Fruit fly (Drosophila melanogaster) whole organism, embryonic: ENCODE data around the gene Dscam3.

Experiments used
- Ada2b ChIP-seq: fragments of 200-800 bp; sonication (Bioruptor generic); IDR thresholded peaks from 2 replicates; pipeline ENCODE4 v1.3.6; 2022; ENCODE audit warnings: missing biosample characterization, missing genetic modification characterization
- Asciz ChIP-seq: fragments of 200-800 bp; sonication (Bioruptor generic); optimal IDR thresholded peaks from 2 replicates; lab custom pipeline; 2017; ENCODE audit warnings: missing biosample characterization, mild to moderate bottlenecking, missing genetic modification characterization, missing genetic modification reagents
- Blimp-1 ChIP-seq: fragments of 200-800 bp; sonication (Bioruptor generic); optimal IDR thresholded peaks from 3 replicates; lab custom pipeline; 2018; ENCODE audit warnings: missing biosample characterization, missing genetic modification characterization, mild to moderate bottlenecking, moderate library complexity, missing genetic modification reagents
- CG10147 ChIP-seq: fragments of 200-800 bp; sonication (Bioruptor generic); optimal IDR thresholded peaks from 2 replicates; lab custom pipeline; 2019; ENCODE audit warnings: missing biosample characterization, mild to moderate bottlenecking, missing genetic modification characterization, moderate library complexity
- CG10565 ChIP-seq: fragments of 200-800 bp; sonication (Bioruptor generic); optimal IDR thresholded peaks from 3 replicates; lab custom pipeline; 2016; ENCODE audit warnings: missing biosample characterization, mild to moderate bottlenecking, missing genetic modification characterization
- CG10654 ChIP-seq: fragments of 200-800 bp; sonication (Bioruptor generic); optimal IDR thresholded peaks from 2 replicates; lab custom pipeline; 2016; ENCODE audit warnings: missing biosample characterization, missing genetic modification characterization
- CG11560 ChIP-seq: fragments of 200-800 bp; sonication (Bioruptor generic); IDR thresholded peaks from 3 replicates; pipeline ENCODE4 v1.3.6; 2022; ENCODE audit warnings: missing biosample characterization, missing genetic modification characterization
- CG13624 ChIP-seq: fragments of 200-800 bp; sonication (Bioruptor generic); optimal IDR thresholded peaks from 2 replicates; lab custom pipeline; 2016; ENCODE audit warnings: missing biosample characterization, missing genetic modification characterization
- CG15073 ChIP-seq: fragments of 200-800 bp; sonication (Bioruptor generic); optimal IDR thresholded peaks from 2 replicates; lab custom pipeline; 2016; ENCODE audit warnings: missing biosample characterization, missing genetic modification characterization
- CG15269 ChIP-seq: fragments of 200-800 bp; sonication (Bioruptor generic); optimal IDR thresholded peaks from 2 replicates; lab custom pipeline; 2018; ENCODE audit warnings: missing biosample characterization, mild to moderate bottlenecking, missing genetic modification characterization, moderate library complexity
- CG16815 ChIP-seq: fragments of 200-800 bp; sonication (Bioruptor generic); optimal IDR thresholded peaks from 3 replicates; lab custom pipeline; 2017; ENCODE audit warnings: missing biosample characterization, mild to moderate bottlenecking, missing genetic modification characterization
- CG16863 ChIP-seq: fragments of 200-800 bp; sonication (Bioruptor generic); optimal IDR thresholded peaks from 3 replicates; lab custom pipeline; 2016; ENCODE audit warnings: missing biosample characterization, missing genetic modification characterization
- CG2875 ChIP-seq: fragments of 200-800 bp; sonication (Bioruptor generic); optimal IDR thresholded peaks from 2 replicates; lab custom pipeline; 2017; ENCODE audit warnings: missing biosample characterization, mild to moderate bottlenecking, missing genetic modification characterization, missing genetic modification reagents
- CG30020 ChIP-seq: fragments of 200-800 bp; optimal IDR thresholded peaks from 2 replicates; lab custom pipeline; 2019; ENCODE audit warnings: missing biosample characterization, mild to moderate bottlenecking, missing genetic modification characterization, moderate library complexity
- CG3065 ChIP-seq: fragments of 200-800 bp; sonication (Bioruptor generic); optimal IDR thresholded peaks from 2 replicates; lab custom pipeline; 2016; ENCODE audit warnings: missing biosample characterization, missing genetic modification characterization
- CG31365 ChIP-seq: fragments of 200-800 bp; sonication (Bioruptor generic); optimal IDR thresholded peaks from 2 replicates; lab custom pipeline; 2018; ENCODE audit warnings: missing biosample characterization, mild to moderate bottlenecking, missing genetic modification characterization
- CG42726 ChIP-seq: fragments of 200-800 bp; sonication (Bioruptor generic); IDR thresholded peaks from 2 replicates; pipeline ENCODE4 v1.3.6; 2022; ENCODE audit warnings: missing biosample characterization, missing genetic modification characterization; ENCODE audit not compliant: partially characterized antibody
- CG4707 ChIP-seq: fragments of 200-800 bp; sonication (Bioruptor generic); optimal IDR thresholded peaks from 2 replicates; lab custom pipeline; 2018; ENCODE audit warnings: missing biosample characterization, mild to moderate bottlenecking, missing genetic modification characterization, moderate library complexity
- CG9727 ChIP-seq: fragments of 200-800 bp; sonication (Bioruptor generic); optimal IDR thresholded peaks from 3 replicates; lab custom pipeline; 2017; ENCODE audit warnings: missing biosample characterization, mild to moderate bottlenecking, missing genetic modification characterization
- CG9817 ChIP-seq: fragments of 200-800 bp; sonication (Bioruptor generic); optimal IDR thresholded peaks from 2 replicates; lab custom pipeline; 2018; ENCODE audit warnings: missing biosample characterization, mild to moderate bottlenecking, missing genetic modification characterization, moderate library complexity
- CG9932 ChIP-seq: fragments of 200-800 bp; sonication (Bioruptor generic); IDR thresholded peaks from 2 replicates; pipeline ENCODE4 v1.3.6; 2022; ENCODE audit warnings: missing biosample characterization, missing genetic modification characterization
- CoRest ChIP-seq: fragments of 200-800 bp; sonication (Bioruptor generic); optimal IDR thresholded peaks from 3 replicates; lab custom pipeline; 2018; ENCODE audit warnings: missing biosample characterization, mild to moderate bottlenecking, missing genetic modification characterization, moderate library complexity
- Dbx ChIP-seq: fragments of 200-800 bp; sonication (Bioruptor generic); IDR thresholded peaks from 3 replicates; pipeline ENCODE4 v1.3.6; 2022; ENCODE audit warnings: missing biosample characterization, missing genetic modification characterization
- E2f1 ChIP-seq: fragments of 200-800 bp; sonication (Bioruptor generic); IDR thresholded peaks from 2 replicates; pipeline ENCODE4 v1.3.6; 2022; ENCODE audit warnings: missing biosample characterization, missing genetic modification characterization
- HLH54F ChIP-seq: fragments of 200-800 bp; sonication (Bioruptor generic); optimal IDR thresholded peaks from 3 replicates; lab custom pipeline; 2016; ENCODE audit warnings: missing biosample characterization, missing genetic modification characterization
- Hr39 ChIP-seq: fragments of >200 bp; optimal IDR thresholded peaks from 2 replicates; lab custom pipeline; 2017
- Hsf ChIP-seq: fragments of 200-800 bp; sonication (Bioruptor generic); optimal IDR thresholded peaks from 3 replicates; lab custom pipeline; 2016; ENCODE audit warnings: missing biosample characterization, missing genetic modification characterization
- MESR4 ChIP-seq: fragments of 200-800 bp; sonication (Bioruptor generic); optimal IDR thresholded peaks from 2 replicates; lab custom pipeline; 2018; ENCODE audit warnings: missing biosample characterization, mild to moderate bottlenecking, missing genetic modification characterization, moderate library complexity
- Meics ChIP-seq: fragments of 200-800 bp; sonication (Bioruptor generic); optimal IDR thresholded peaks from 2 replicates; lab custom pipeline; 2017; ENCODE audit warnings: missing biosample characterization, mild to moderate bottlenecking, missing genetic modification characterization
- NC2α ChIP-seq: fragments of 200-800 bp; sonication (Bioruptor generic); optimal IDR thresholded peaks from 2 replicates; lab custom pipeline; 2016; ENCODE audit warnings: missing biosample characterization, missing genetic modification characterization
- NfI ChIP-seq: fragments of 200-800 bp; sonication (Bioruptor generic); optimal IDR thresholded peaks from 3 replicates; lab custom pipeline; 2018; ENCODE audit warnings: missing biosample characterization, mild to moderate bottlenecking, missing genetic modification characterization, moderate library complexity
- Oli ChIP-seq: fragments of 200-800 bp; sonication (Bioruptor generic); optimal IDR thresholded peaks from 2 replicates; lab custom pipeline; 2018; ENCODE audit warnings: missing biosample characterization, mild to moderate bottlenecking, missing genetic modification characterization, moderate library complexity
- Optix ChIP-seq: fragments of 200-800 bp; sonication (Bioruptor generic); IDR thresholded peaks from 3 replicates; pipeline ENCODE4 v1.3.6; 2022; ENCODE audit warnings: missing biosample characterization, missing genetic modification characterization
- PHDP ChIP-seq: fragments of 200-800 bp; sonication (Bioruptor generic); optimal IDR thresholded peaks from 3 replicates; lab custom pipeline; 2018; ENCODE audit warnings: missing biosample characterization, mild to moderate bottlenecking, missing genetic modification characterization, moderate library complexity
- Sox102F ChIP-seq: fragments of 200-800 bp; sonication (Bioruptor generic); optimal IDR thresholded peaks from 2 replicates; lab custom pipeline; 2018; ENCODE audit warnings: missing biosample characterization, mild to moderate bottlenecking, missing genetic modification characterization, moderate library complexity
- Trl ChIP-seq, 3 experiments: fragments of >200 bp in 2 of 3; fragments of 200-800 bp in 1 of 3; sonication (Bioruptor generic) in 1 of 3; optimal IDR thresholded peaks; 2 replicates in 1 of 3; 3 replicates in 2 of 3; lab custom pipeline; 2016 to 2017; ENCODE audit warnings: missing biosample characterization in 1 of 3, missing genetic modification characterization in 1 of 3
- br ChIP-seq: fragments of >200 bp; optimal IDR thresholded peaks from 2 replicates; lab custom pipeline; 2017
- btn ChIP-seq: fragments of 200-800 bp; sonication (Bioruptor generic); optimal IDR thresholded peaks from 2 replicates; lab custom pipeline; 2016; ENCODE audit warnings: missing biosample characterization, missing genetic modification characterization
- caup ChIP-seq: fragments of 200-800 bp; sonication (Bioruptor generic); optimal IDR thresholded peaks from 3 replicates; lab custom pipeline; 2017; ENCODE audit warnings: missing biosample characterization, mild to moderate bottlenecking, missing genetic modification characterization, moderate library complexity; ENCODE audit not compliant: severe bottlenecking
- croc ChIP-seq: fragments of 200-800 bp; sonication (Bioruptor generic); conservative IDR thresholded peaks from 3 replicates; pipeline ENCODE4 v1.3.6; 2022; ENCODE audit warnings: missing biosample characterization, missing genetic modification characterization
- fd64A ChIP-seq: fragments of 200-800 bp; sonication (Bioruptor generic); optimal IDR thresholded peaks from 3 replicates; lab custom pipeline; 2018; ENCODE audit warnings: missing biosample characterization, mild to moderate bottlenecking, missing genetic modification characterization
- jigr1 ChIP-seq: fragments of 200-800 bp; sonication (Bioruptor generic); IDR thresholded peaks from 3 replicates; pipeline ENCODE4 v1.3.6; 2022; ENCODE audit warnings: missing biosample characterization, missing genetic modification characterization
- lbe ChIP-seq: fragments of 200-800 bp; sonication (Bioruptor generic); optimal IDR thresholded peaks from 2 replicates; lab custom pipeline; 2016; ENCODE audit warnings: missing biosample characterization, mild to moderate bottlenecking, missing genetic modification characterization
- lmd ChIP-seq: fragments of 200-800 bp; sonication (Bioruptor generic); IDR thresholded peaks from 2 replicates; pipeline ENCODE4 v1.3.6; 2022; ENCODE audit warnings: missing biosample characterization, missing genetic modification characterization
- mam ChIP-seq: fragments of 200-800 bp; sonication (Bioruptor generic); optimal IDR thresholded peaks from 3 replicates; lab custom pipeline; 2016; ENCODE audit warnings: missing biosample characterization, missing genetic modification characterization
- nom ChIP-seq: fragments of 200-800 bp; sonication (Bioruptor generic); optimal IDR thresholded peaks from 2 replicates; lab custom pipeline; 2017; ENCODE audit warnings: missing biosample characterization, missing genetic modification characterization, mild to moderate bottlenecking, moderate library complexity, missing genetic modification reagents
- prd ChIP-seq, 3 experiments: fragments of >200 bp in 2 of 3; fragments of 200-800 bp in 1 of 3; sonication (Bioruptor generic) in 1 of 3; optimal IDR thresholded peaks in 2 of 3; IDR thresholded peaks in 1 of 3; 2 replicates in 2 of 3; 3 replicates in 1 of 3; pipeline versions ENCODE4 v1.3.6 to Lab custom; 2017 to 2022; ENCODE audit warnings: missing biosample characterization in 1 of 3, missing genetic modification characterization in 1 of 3
- salm ChIP-seq: fragments of 200-800 bp; sonication (Bioruptor generic); optimal IDR thresholded peaks from 2 replicates; lab custom pipeline; 2018; ENCODE audit warnings: missing biosample characterization, mild to moderate bottlenecking, missing genetic modification characterization
- sens ChIP-seq: fragments of 200-800 bp; sonication (Bioruptor generic); peaks from one replicate; lab custom pipeline; 2016; ENCODE audit warnings: missing biosample characterization, missing genetic modification characterization
- tin ChIP-seq: fragments of 200-800 bp; sonication (Bioruptor generic); optimal IDR thresholded peaks from 3 replicates; lab custom pipeline; 2016; ENCODE audit warnings: missing biosample characterization, missing genetic modification characterization

The Dscam3 gene

DNA sequence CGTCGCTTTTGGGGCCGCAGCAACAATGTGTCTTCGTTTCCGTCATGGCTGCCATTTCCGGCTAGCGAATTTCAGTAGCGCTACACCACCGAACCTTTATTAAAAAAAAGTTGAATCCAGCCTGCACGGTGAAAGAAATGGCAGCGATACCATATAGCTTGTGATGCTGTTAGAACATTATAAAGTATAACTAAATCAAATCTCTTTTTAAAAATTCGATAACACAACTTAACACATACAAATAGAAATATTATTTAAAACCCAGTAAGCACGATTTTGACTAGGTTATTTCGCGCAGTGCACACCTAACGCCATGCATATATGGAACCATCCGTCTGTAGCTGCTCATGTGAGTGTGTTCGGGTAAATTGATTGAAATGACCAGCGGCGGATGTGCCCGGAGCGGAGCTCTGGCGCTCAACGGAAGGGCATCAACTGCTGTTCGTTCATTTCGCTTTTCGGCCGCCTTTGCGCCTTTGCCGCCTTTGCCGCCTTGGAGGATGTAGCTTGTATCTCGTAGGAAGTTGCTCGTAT is 20.7 kb upstream of the Dscam3 start (continued):
- TF ChIP-seq Trl (optimal IDR thresholded peaks at IDR 0.05; lab: Kevin White, UChicago) (no peak), Trl (GFP tag; optimal IDR thresholded peaks at IDR 0.05; lab: Kevin White, UChicago) (no peak), btn (no peak), CG9932 (GFP tag; lab: Robert Waterston, UW) (peak; percentile 28; the same call in 1 of the 2 replicates), Optix (GFP tag; lab: Robert Waterston, UW) (no peak), CG9727 (GFP tag; lab: Kevin White, UChicago) (peak; percentile 35), HLH54F (GFP tag; lab: Kevin White, UChicago) (peak; percentile 14), lbe (no peak), E2f1 (GFP tag; lab: Robert Waterston, UW) (peak; percentile 41; the same call in 1 of the 2 replicates), CG9817 (peak; percentile 45), Ada2b (GFP tag; lab: Robert Waterston, UW) (peak; percentile 32; the same call in 1 of the 2 replicates), CG10565 (GFP tag; lab: Kevin White, UChicago) (no peak), br (lab: Kevin White, UChicago) (no peak), Dbx (peak; percentile 60; the same call in 2 of the 3 replicates), Hsf (GFP tag; lab: Kevin White, UChicago) (peak; percentile 15), NC2α (GFP tag; lab: Kevin White, UChicago) (no peak), MESR4 (GFP tag; lab: Kevin White, UChicago) (no peak), CG15073 (GFP tag; lab: Kevin White, UChicago) (no peak), caup (GFP tag; lab: Kevin White, UChicago) (peak; percentile 48), salm (tag; lab: Kevin White, UChicago) (no peak), tin (peak; percentile 32), CG15269 (tag; lab: Kevin White, UChicago) (peak; percentile 61), Hr39 (lab: Kevin White, UChicago) (no peak), nom (GFP tag; lab: Kevin White, UChicago) (no peak), Sox102F (GFP tag; lab: Kevin White, UChicago) (peak; percentile 45), CG10147 (GFP tag; lab: Kevin White, UChicago) (peak; percentile 64), CG4707 (GFP tag; lab: Kevin White, UChicago) (no peak), prd (optimal IDR thresholded peaks at IDR 0.05; lab: Kevin White, UChicago) (no peak), prd (GFP tag; IDR thresholded peaks at IDR 0.05; lab: Robert Waterston, UW) (peak; percentile 38; the same call in 2 of the 3 replicates), CG3065 (GFP tag; lab: Kevin White, UChicago) (no peak), CG2875 (GFP tag; lab: Kevin White, UChicago) (no peak), sens (GFP tag; lab: Kevin White, UChicago) (peak; percentile 50), Blimp-1 (GFP tag; lab: Kevin White, UChicago) (no peak), CG42726 (GFP tag; lab: Robert Waterston, UW) (no peak), CG30020 (tag; lab: Kevin White, UChicago) (no peak), CoRest (tag; lab: Kevin White, UChicago) (peak; percentile 35), Asciz (GFP tag; lab: Kevin White, UChicago) (no peak), PHDP (peak; percentile 48), CG31365 (no peak), lmd (peak; percentile 45), Meics (GFP tag; lab: Kevin White, UChicago) (peak; percentile 75), mam (GFP tag; lab: Kevin White, UChicago) (peak; percentile 27), CG16815 (GFP tag; lab: Kevin White, UChicago) (no peak), NfI (GFP tag; lab: Kevin White, UChicago) (peak; percentile 32), CG10654 (no peak), Oli (tag; lab: Kevin White, UChicago) (peak; percentile 1), CG11560 (tag; lab: Robert Waterston, UW) (no peak), jigr1 (GFP tag; lab: Robert Waterston, UW) (no peak), CG16863 (no peak), fd64A (GFP tag; lab: Kevin White, UChicago) (no peak), croc (GFP tag; lab: Robert Waterston, UW) (no peak), CG13624 (GFP tag; lab: Kevin White, UChicago) (no peak)
